Worm (Caenorhabditis elegans): ENCODE measurements around the gene sgo-1.

Gene sgo-1

ce11 chrIV:7815683-7816183 lies 19.5 kb upstream of the sgo-1 start, which contains the start of gene cdgs-1:
Gene cdgs-1 (minus strand): TSS chrIV:7815733.
- no peak for TF ChIP-seq unc-62 (GFP tag; optimal IDR thresholded peaks at IDR 0.05)

DNA sequence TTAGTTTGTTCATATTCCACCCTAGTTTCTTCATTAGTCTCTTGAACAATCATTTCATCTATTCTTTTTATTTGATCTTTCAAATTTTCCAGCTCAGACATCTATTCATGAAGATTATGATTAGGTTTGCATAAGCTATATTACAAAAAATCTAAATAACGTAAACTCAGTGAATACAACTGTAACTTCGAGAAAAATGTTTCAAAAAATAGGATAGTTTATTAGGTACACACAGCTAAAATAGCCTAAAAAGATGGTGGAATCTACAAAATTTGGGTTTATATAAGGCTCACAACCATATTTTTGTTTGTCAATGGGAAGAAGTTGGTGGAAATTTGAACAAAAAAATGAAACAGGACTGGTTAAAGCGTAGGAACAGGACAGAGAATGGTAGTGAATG lies 16.4 kb upstream of the sgo-1 start, which contains the start of gene zgpa-1:
Gene zgpa-1 (minus strand): TSS at position 101 of the 400 bp plus-strand sequence.
- no peak for TF ChIP-seq unc-62 (GFP tag; optimal IDR thresholded peaks at IDR 0.05)

DNA sequence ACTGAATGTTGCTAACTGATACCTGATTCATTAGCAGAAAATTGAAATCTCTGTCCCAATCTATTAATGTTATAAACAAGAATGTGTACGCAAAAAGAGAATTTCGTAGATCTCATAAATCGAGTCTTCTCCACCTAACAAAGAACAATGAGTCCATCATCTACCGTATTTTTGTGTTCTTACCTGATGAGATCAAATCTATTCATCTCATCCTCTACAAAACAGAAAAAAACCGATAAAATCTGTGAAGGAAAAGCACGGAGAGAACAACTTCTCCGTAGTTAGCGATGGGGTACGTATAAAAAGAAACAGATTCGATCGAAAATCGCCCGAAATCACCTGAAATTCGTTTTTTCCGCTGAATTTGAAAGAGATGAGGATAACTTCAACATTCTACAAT lies 12.3 kb upstream of the sgo-1 start, which contains the start of gene C33H5.1:
Gene C33H5.1 (plus strand): TSS at position 330 of the 400 bp plus-strand sequence.
- no peak for TF ChIP-seq unc-62 (GFP tag; optimal IDR thresholded peaks at IDR 0.05)

DNA sequence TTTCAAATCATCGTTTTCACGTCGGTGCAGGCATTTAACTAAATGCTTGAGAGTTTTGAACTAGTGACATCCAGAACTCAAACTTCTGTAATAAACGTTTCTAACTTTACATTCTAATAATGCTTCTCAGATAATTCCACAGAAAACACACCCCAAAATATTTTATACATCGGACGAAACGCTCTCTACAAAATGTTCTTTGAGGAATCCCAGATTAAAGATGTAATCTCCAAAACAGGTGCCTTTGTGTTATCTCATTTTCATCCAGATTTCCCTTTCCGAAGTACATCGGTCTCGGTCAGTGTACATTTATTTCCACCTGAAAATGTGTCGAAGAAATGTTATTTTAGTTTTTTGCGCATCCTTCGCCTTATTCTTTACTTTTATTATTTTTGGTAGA lies 8.5 kb upstream of the sgo-1 start, which contains the start of gene C33H5.2:
Gene C33H5.2 (plus strand): TSS at position 301 of the 400 bp plus-strand sequence.
- TF ChIP-seq unc-62 (GFP tag; optimal IDR thresholded peaks at IDR 0.05), result no peak

DNA sequence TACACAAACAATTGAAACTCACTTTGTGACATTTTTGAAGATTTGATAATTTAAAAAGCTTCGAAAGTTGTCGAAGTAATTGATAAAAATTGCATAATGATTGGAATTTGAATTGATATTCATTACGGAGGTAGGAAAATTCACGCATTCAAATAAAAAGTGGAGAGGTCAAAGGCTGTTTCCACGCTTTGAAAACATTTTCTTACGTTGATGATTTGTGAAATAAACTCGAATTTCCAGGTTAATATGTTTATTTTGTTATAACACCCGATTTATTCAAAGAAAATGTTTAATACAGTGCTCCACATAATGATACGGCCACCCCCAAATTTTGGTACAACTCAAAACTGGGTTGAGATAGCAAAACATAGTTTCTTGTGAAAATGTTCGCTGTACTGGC lies 7.0 kb upstream of the sgo-1 start, which contains the start of gene C33H5.16:
Gene C33H5.16 (minus strand): TSS at position 101 of the 400 bp plus-strand sequence.
- no peak for TF ChIP-seq unc-62 (GFP tag; optimal IDR thresholded peaks at IDR 0.05)

ce11 chrIV:7800338-7800737 lies 4.1 kb upstream of the sgo-1 start:
- TF ChIP-seq unc-62 (GFP tag; optimal IDR thresholded peaks at IDR 0.05), result no peak

ce11 chrIV:7794709-7795108 lies 1.6 kb downstream of the sgo-1 start, which contains the start of gene ntp-1:
Gene ntp-1 (minus strand): TSS chrIV:7794809.
- no peak for TF ChIP-seq unc-62 (GFP tag; optimal IDR thresholded peaks at IDR 0.05)

ce11 chrIV:7791821-7792446 lies 4.3 kb downstream of the sgo-1 start, which contains the start of gene C33H5.13:
Gene C33H5.13 (minus strand): TSS chrIV:7792263.
- TF ChIP-seq unc-62 (GFP tag; optimal IDR thresholded peaks at IDR 0.05), result no peak

ce11 chrIV:7790801-7791588 lies 5.3 kb downstream of the sgo-1 start, which contains the start of gene rsp-6:
Gene rsp-6 (minus strand): TSS chrIV:7791229.
- TF ChIP-seq unc-62 (GFP tag; optimal IDR thresholded peaks at IDR 0.05), result no peak

DNA sequence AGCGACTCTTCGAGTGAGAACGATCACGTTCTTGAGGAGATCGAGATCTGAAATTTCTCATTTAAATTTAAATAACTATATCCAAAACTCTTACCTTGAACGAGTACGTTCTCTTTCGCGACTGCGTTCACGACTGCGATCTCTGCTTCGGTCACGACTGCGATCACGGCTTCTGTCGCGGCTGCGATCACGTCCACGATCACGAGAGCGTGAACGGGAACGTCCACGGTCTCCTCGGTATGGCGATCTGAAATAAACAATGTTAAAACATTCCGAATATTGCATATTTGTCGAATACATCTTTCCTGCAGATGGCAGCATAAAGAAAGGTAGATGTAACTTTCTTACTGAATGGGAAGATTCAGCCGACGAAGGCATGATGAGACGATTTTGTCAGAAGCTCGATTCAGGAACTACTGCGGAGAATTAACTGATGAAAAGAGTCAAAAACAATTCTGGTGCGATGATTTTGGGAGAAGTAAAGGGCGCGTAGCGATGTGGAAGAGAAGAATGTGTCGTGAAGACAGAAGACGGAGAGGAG lies 6.1 kb downstream of the sgo-1 start:
- no peak for TF ChIP-seq unc-62 (GFP tag; optimal IDR thresholded peaks at IDR 0.05)

- TF ChIP-seq unc-62 (GFP tag; optimal IDR thresholded peaks at IDR 0.05), result no peak
These were observed 6.7 kb downstream of the sgo-1 start, which contains the start of gene imp-3 for ce11 chrIV:7789521-7789949. Gene imp-3 (minus strand): TSS chrIV:7789613.

DNA sequence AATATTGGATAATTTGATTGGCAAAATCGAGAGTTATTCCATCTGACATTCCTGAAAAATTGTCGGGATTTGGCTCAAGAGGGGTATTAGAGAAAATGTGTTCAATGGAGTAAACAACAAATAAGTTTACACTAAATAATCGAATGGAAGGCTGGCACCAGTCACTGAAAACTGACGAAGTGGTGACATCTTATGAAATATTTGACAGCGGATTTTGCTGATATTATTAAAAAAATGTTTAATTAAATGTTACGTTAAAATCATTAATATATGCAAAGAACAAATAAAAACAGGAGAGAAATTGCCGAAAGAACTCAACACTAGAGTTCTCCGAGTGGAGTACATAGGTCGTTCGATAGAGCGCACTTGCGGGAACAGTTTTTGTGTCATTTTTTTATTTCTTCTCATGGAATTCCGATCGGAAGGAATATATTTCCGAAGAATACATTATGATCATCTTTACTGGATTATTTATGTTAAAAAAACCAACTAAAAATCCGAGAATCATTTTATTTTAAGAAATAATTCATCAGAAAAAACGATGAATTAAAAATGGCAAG lies 10.7 kb downstream of the sgo-1 start, which contains the start of gene tag-322:
Gene tag-322 (minus strand): TSS at position 51 of the 560 bp plus-strand sequence.
- TF ChIP-seq unc-62 (GFP tag; optimal IDR thresholded peaks at IDR 0.05), result no peak

ce11 chrIV:7783801-7784411 lies 12.4 kb downstream of the sgo-1 start, which contains the start of gene tag-321:
Gene tag-321 (minus strand): TSS chrIV:7783851.
- TF ChIP-seq unc-62 (GFP tag; optimal IDR thresholded peaks at IDR 0.05), result no peak

ce11 chrIV:7782292-7782691 lies 14.0 kb downstream of the sgo-1 start, which contains the start of gene sec-10:
Gene sec-10 (minus strand): TSS chrIV:7782499.
- no peak for TF ChIP-seq unc-62 (GFP tag; optimal IDR thresholded peaks at IDR 0.05)

ce11 chrIV:7778865-7779264 lies 17.4 kb downstream of the sgo-1 start, which contains the start of gene rpap-3:
Gene rpap-3 (minus strand): TSS chrIV:7778965.
- TF ChIP-seq unc-62 (GFP tag; optimal IDR thresholded peaks at IDR 0.05), result no peak
